Worm (Caenorhabditis elegans) whole organism, L2 larva: ENCODE results near the gene B0303.11.

Source experiments
- F13H6.1 ChIP-seq: sonication (generic microtip); optimal IDR thresholded peaks from 2 replicates; lab custom pipeline; 2016; ENCODE audit warnings: missing genetic modification characterization, missing compliant biosample characterization
- egl-27 ChIP-seq: sonication (generic microtip); optimal IDR thresholded peaks from 3 replicates; lab custom pipeline; 2017; ENCODE audit warnings: missing biosample characterization, missing genetic modification reagents, missing genetic modification characterization
- elt-1 ChIP-seq: fragments of 150-350 bp; optimal IDR thresholded peaks from 2 replicates; lab custom pipeline; 2014; ENCODE audit warnings: missing biosample characterization, missing genetic modification characterization
- nhr-10 ChIP-seq: sonication (generic microtip); optimal IDR thresholded peaks from 2 replicates; lab custom pipeline; 2017; ENCODE audit warnings: missing biosample characterization, missing genetic modification characterization
- nhr-11 ChIP-seq: fragments of 150-350 bp; optimal IDR thresholded peaks from 2 replicates; lab custom pipeline; 2014; ENCODE audit warnings: missing biosample characterization, missing genetic modification characterization
- nhr-77 ChIP-seq: fragments of 150-350 bp; optimal IDR thresholded peaks from 2 replicates; lab custom pipeline; 2014; ENCODE audit warnings: missing biosample characterization, missing genetic modification characterization
- skn-1 ChIP-seq: sonication (generic microtip); optimal IDR thresholded peaks from 2 replicates; lab custom pipeline; 2017; ENCODE audit warnings: missing biosample characterization, missing genetic modification characterization
- sma-9 ChIP-seq, 2 experiments: fragments of 150-350 bp in 1 of 2; sonication (generic microtip) in 1 of 2; optimal IDR thresholded peaks; 2 replicates each; lab custom pipeline; 2014 to 2016; ENCODE audit warnings: missing genetic modification characterization in 2 of 2, mild to moderate bottlenecking in 1 of 2, missing biosample characterization in 1 of 2, missing compliant biosample characterization in 1 of 2, missing genetic modification reagents in 1 of 2, moderate library complexity in 1 of 2
- unc-62 ChIP-seq: fragments of 150-350 bp; optimal IDR thresholded peaks from 2 replicates; lab custom pipeline; 2014; ENCODE audit warnings: missing biosample characterization, missing genetic modification reagents, missing genetic modification characterization
- zag-1 ChIP-seq: fragments of 150-350 bp; optimal IDR thresholded peaks from 2 replicates; lab custom pipeline; 2014; ENCODE audit warnings: missing biosample characterization, missing genetic modification characterization
- ztf-4 ChIP-seq: fragments of 150-350 bp; optimal IDR thresholded peaks from 2 replicates; lab custom pipeline; 2014; ENCODE audit warnings: missing biosample characterization, missing genetic modification characterization

- TF ChIP-seq elt-1 (tag; lab: Kevin White, UChicago) (no peak), skn-1 (tag; lab: Kevin White, UChicago) (no peak), nhr-77 (tag; lab: Kevin White, UChicago) (no peak), nhr-11 (tag; lab: Kevin White, UChicago) (no peak), egl-27 (tag; lab: Kevin White, UChicago) (no peak), sma-9 (GFP tag; optimal IDR thresholded peaks at IDR 0.05; lab: Kevin White, UChicago) (peak; percentile 42), sma-9 (tag; optimal IDR thresholded peaks at IDR 0.05; lab: Kevin White, UChicago) (no peak), unc-62 (no peak), zag-1 (tag; lab: Kevin White, UChicago) (no peak), ztf-4 (no peak), F13H6.1 (tag; lab: Kevin White, UChicago) (peak; percentile 30), nhr-10 (peak; percentile 2)
Observed at ce11 chrIII:8689655-8690054, 20.6 kb downstream of the B0303.11 start, which contains the start of gene B0303.4.
